Worm (Caenorhabditis elegans): ENCODE data around the gene laat-1.

Gene laat-1

DNA sequence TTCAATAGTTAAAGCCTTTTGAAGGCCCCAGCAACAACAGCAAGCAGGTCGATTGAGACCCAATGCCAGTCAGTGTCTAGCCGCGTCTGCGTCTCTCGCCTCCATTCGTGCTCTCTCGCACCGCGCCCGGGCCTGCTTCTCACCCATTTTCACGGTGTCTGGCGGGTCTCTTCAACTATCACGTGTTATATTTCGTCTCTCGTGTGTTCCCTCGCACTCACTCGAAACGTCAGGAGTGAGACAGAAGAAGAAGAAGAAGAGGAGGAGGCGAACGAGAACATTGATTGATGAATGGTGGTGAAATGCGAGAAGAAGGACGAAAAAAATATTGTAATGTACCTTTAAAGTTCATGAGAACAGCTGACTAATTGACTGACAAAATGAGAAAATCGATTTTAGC, 16.4 kb downstream of the laat-1 start:
- TF ChIP-seq dao-5 (tag; optimal IDR thresholded peaks at IDR 0.05): no peak
- peak; percentile 17 for TF ChIP-seq W03F9.2 (tag; optimal IDR thresholded peaks at IDR 0.05)

DNA sequence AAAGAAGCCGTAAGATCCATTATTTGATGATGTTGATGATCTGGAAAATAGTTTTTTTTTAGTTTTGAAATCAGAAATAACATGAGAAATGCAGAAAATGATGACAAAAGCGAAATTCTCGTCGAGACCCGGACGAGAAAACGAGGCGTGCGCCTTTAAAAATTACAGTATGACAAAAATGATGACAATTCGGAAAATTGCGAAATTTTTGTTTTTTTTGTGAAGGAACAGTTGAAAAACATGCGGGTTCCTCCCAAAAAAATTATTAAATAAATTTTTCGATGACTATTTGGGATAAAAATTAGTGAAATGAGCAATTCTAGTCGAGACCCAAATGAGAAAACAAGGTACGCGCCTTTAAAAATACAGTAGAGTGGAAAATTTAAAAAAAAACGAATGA, 17.0 kb downstream of the laat-1 start, which contains the start of gene ubxn-3:
ubxn-3 (minus strand) TSS at position 66 of the 400 bp plus-strand sequence.
- no peak for TF ChIP-seq dao-5 (tag; optimal IDR thresholded peaks at IDR 0.05)

DNA sequence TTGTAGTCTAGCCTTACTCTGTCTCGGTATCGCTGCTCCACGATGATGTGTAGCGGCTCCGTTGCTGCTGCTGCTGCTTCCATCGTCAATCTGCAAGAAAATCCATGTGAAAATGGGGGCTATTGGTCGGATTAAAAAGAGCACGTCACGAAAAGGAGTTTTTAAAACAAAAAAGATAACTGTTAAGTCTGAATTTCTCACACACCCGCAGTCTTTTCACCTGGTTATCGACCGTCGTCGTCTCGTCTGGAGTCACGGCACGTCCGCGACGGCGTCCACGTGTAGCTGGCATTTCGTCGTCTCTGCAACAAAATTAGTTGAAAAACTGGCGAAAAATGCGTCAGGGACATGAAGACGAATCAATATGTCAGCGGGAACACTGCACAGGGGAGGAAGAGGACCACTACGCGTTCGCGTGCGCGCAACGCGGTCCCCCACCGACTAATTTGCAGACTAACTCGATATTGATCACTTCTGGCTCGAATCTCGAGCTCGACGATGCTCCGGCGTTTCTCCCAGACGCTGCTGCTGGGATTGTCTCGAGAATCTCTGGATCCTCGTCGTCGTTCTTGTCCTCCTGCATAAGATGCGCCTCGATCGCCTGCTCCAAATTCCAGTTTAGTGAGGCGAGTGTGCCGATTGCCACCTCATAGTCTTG, 17.6 kb downstream of the laat-1 start:
- TF ChIP-seq W03F9.2 (tag; optimal IDR thresholded peaks at IDR 0.05): no peak
- no peak for TF ChIP-seq him-1 (tag; optimal IDR thresholded peaks at IDR 0.05)

DNA sequence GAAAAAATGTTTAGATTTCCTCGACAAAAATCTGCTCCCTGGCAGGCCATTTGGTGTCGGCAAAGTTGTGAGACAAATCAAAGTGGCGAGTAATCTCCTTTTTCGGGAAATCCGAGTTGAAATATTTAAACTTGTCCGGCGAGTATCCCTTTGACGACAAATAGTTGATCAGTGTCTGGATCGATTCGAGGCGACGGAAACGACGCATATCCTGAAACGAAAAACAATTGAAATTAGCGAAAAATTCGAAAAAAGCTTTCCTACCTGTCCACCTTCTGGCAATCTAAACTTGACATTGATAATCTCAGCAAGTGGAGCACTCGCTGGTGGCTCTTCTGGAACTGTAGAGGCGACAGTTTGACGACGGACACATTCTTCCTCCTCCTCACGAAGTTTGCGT, 20.3 kb downstream of the laat-1 start:
- TF ChIP-seq dao-5 (tag; optimal IDR thresholded peaks at IDR 0.05) (no peak), him-1 (tag; optimal IDR thresholded peaks at IDR 0.05) (no peak), W03F9.2 (tag; optimal IDR thresholded peaks at IDR 0.05) (no peak)

DNA sequence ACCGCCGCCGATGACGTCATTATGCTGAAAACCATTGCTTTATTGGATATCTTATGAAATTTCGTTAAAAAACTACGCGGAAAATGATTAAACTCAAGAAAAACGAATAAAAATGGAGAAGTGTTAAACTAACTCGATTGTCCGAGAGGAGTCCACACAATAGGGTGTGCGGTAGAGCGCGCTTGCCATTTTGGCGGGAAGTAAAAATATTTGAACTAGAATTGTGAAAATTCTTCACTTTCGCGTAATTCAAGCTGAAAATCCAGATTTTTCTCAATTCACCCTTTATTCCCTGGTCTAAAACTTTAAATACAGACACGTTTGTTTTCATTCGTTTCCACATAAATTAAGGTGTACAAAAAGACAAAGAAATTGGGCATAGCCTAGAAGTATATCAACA, 21.0 kb downstream of the laat-1 start, which contains the start of gene F48A11.4:
F48A11.4 (minus strand) TSS at position 24 of the 400 bp plus-strand sequence.
- no peak for TF ChIP-seq dao-5 (tag; optimal IDR thresholded peaks at IDR 0.05)
- TF ChIP-seq him-1 (tag; optimal IDR thresholded peaks at IDR 0.05): peak; percentile 52
- TF ChIP-seq W03F9.2 (tag; optimal IDR thresholded peaks at IDR 0.05): peak; percentile 89

DNA sequence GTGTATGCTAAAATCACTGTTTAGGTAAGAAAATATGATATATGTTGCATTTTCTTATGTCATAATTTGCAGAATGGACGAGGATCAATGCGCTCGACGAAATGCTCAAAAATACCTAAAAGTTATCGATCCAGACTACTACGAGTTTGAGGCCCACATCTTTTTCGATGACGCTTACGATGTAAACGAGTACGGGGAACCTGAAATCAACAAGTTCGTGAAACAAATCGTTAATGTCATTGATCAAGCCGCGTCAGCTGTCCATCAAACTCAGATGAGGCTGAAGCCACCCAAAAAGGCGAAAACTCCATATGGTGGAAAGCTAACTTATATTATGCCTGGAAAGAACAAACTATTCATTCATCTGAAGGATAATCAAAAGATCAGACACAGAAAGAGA, 29.5 kb downstream of the laat-1 start:
- TF ChIP-seq dao-5 (tag; optimal IDR thresholded peaks at IDR 0.05): no peak
- no peak for TF ChIP-seq W03F9.2 (tag; optimal IDR thresholded peaks at IDR 0.05)
- no peak for TF ChIP-seq him-1 (tag; optimal IDR thresholded peaks at IDR 0.05)

DNA sequence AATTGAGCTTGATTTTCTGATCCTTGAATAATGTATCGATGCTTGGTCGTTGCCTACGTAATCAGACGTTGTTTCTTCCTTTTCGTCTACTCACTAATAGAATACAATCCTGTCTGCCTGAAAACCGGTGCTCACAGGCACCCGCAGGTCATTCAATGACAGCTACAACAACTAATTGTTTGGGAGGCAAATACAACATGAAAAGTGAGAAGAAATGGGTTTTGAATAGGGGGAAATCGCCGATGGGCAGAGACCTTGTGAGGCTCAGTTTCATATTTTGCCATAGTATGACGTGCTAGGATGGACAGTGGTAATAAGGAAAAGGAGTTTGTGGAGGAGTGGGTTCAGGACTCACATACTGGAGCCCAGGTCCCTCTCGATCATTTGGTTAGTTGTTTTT, 40.9 kb downstream of the laat-1 start, which contains the start of gene chs-2:
chs-2 (plus strand) TSS at position 301 of the 400 bp plus-strand sequence.
- TF ChIP-seq him-1 (tag; optimal IDR thresholded peaks at IDR 0.05) (no peak), W03F9.2 (tag; optimal IDR thresholded peaks at IDR 0.05) (no peak), dao-5 (tag; optimal IDR thresholded peaks at IDR 0.05) (no peak)

DNA sequence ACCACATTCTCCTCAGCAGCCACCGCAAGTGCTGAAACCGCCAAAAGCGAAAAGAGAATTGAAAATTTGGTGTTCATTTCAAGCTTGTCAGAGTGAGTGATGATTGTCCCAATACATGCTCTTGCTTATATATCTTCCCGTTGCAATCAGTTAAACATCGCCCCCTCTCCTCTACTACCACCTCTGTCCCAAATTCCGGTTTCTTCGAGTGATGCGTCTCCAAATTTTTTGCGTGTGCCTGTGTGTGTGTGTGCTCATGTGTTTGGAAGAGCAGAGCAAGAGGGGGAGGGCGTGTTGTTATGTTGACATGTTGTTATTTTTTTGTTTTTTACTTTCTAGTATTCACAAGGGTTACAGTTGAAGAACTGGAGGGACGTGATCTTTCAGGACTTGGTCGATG, 43.2 kb downstream of the laat-1 start, which contains the start of gene abu-11:
abu-11 (minus strand) TSS at position 101 of the 400 bp plus-strand sequence.
- TF ChIP-seq W03F9.2 (tag; optimal IDR thresholded peaks at IDR 0.05): no peak
- no peak for TF ChIP-seq dao-5 (tag; optimal IDR thresholded peaks at IDR 0.05)
- no peak for TF ChIP-seq him-1 (tag; optimal IDR thresholded peaks at IDR 0.05)

DNA sequence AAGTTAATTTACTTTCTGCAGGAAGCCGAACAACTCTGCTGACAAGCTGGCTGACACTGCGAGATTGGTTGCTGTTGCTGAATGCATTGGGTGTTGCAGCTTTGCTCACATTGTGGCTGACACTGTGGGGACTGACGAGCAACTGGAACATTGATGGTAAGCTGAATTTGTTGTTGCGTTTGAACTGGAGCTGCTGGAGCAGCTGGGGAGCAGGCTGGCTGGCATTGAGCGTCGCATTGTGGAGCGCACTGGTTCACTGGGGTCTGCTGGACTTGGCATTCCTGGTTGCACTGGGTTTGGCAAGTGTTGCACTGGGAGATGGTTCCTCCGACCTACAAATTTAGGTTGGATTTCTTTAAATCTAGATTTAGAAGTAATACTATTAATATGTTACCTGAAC, 45.0 kb downstream of the laat-1 start:
- TF ChIP-seq dao-5 (tag; optimal IDR thresholded peaks at IDR 0.05) (no peak), him-1 (tag; optimal IDR thresholded peaks at IDR 0.05) (no peak), W03F9.2 (tag; optimal IDR thresholded peaks at IDR 0.05) (no peak)

DNA sequence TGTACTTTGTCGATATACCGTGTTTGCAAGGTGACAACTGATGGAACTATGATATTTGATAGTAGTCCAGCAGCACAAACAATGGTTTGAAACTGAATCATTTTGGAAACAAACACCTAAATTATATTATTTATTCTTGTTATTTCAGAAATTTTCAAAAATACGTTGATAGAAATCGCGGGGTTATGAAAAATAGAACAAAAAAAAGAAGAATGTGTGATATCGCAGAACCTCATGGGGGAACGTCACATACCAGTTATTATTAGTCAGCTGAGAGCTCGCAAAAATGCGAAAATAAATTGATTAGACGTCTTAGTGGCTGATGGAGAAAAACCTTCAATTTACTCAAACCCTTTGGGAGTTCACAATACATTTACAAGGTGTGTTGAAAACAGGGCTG, 48.7 kb downstream of the laat-1 start, which contains the start of gene T01D1.5:
T01D1.5 (minus strand) TSS at position 101 of the 400 bp plus-strand sequence.
- TF ChIP-seq W03F9.2 (tag; optimal IDR thresholded peaks at IDR 0.05): no peak
- TF ChIP-seq him-1 (tag; optimal IDR thresholded peaks at IDR 0.05): no peak
- no peak for TF ChIP-seq dao-5 (tag; optimal IDR thresholded peaks at IDR 0.05)

DNA sequence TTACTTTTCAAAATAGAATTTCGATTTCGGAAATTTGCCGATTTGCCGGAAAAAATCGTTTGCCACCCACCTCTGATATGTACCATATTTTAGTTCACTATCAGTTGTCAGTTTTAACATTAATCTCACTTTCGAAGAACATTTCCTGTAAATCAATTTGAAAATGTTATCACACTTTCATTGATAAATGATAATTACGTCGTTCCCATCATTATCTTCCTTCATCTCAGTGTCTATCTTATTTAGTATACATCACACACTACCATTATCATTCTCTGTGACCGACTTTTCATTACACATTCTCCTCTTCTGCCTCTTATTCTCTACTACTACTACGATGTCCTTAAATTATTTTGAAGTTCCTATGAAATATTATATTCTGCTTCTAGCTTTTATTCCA, 51.1 kb downstream of the laat-1 start, which contains the start of gene T01D1.8:
T01D1.8 (plus strand) TSS at position 236 of the 400 bp plus-strand sequence.
- TF ChIP-seq him-1 (tag; optimal IDR thresholded peaks at IDR 0.05) (no peak), W03F9.2 (tag; optimal IDR thresholded peaks at IDR 0.05) (no peak), dao-5 (tag; optimal IDR thresholded peaks at IDR 0.05) (no peak)
